Fruit fly (Drosophila melanogaster) whole organism: ENCODE measurements around the gene oc.
A peak's percentile ranks its signal among the peaks of the same experiment; 100 is the strongest.

Experiments
- CG8478 ChIP-seq: fragments of >200 bp; optimal IDR thresholded peaks from 2 replicates; lab custom pipeline; 2018; ENCODE audit warnings: inconsistent platforms
- Dll ChIP-seq: fragments of >200 bp; optimal IDR thresholded peaks from 2 replicates; lab custom pipeline; 2017
- EcR ChIP-seq, 2 experiments: fragments of >200 bp; optimal IDR thresholded peaks; 2 replicates each; lab custom pipeline; 2017; ENCODE audit warnings: missing biosample characterization in 2 of 2, missing genetic modification characterization in 2 of 2, missing genetic modification reagents in 2 of 2
- pan ChIP-seq: fragments of >200 bp; optimal IDR thresholded peaks from 2 replicates; lab custom pipeline; 2017
- psq ChIP-seq: fragments of >200 bp; optimal IDR thresholded peaks from 2 replicates; lab custom pipeline; 2017
- usp ChIP-seq: fragments of >200 bp; optimal IDR thresholded peaks from 2 replicates; lab custom pipeline; 2017; ENCODE audit warnings: missing biosample characterization, missing genetic modification characterization, mixed read lengths

Gene oc

dm6 chrX:8676631-8677224 is 26.2 kb upstream of the oc start, which contains the start of gene Rubicon:
Rubicon (plus strand) TSS chrX:8677063.
- no peak for TF ChIP-seq CG8478 (lab: Kevin White, UChicago)

- TF ChIP-seq psq (lab: Kevin White, UChicago) = no peak
- TF ChIP-seq usp (GFP tag; lab: Kevin White, UChicago) = no peak
- TF ChIP-seq pan (lab: Kevin White, UChicago) = no peak
- TF ChIP-seq CG8478 (lab: Kevin White, UChicago) = no peak
- no peak for TF ChIP-seq Dll (lab: Kevin White, UChicago)
- no peak for TF ChIP-seq EcR (GFP tag; optimal IDR thresholded peaks at IDR 0.05; lab: Kevin White, UChicago)
Observed at dm6 chrX:8671348-8672298, 21.1 kb upstream of the oc start.

- TF ChIP-seq CG8478 (lab: Kevin White, UChicago) = no peak
- no peak for TF ChIP-seq usp (GFP tag; lab: Kevin White, UChicago)
- no peak for TF ChIP-seq pan (lab: Kevin White, UChicago)
- no peak for TF ChIP-seq Dll (lab: Kevin White, UChicago)
- TF ChIP-seq EcR (GFP tag; optimal IDR thresholded peaks at IDR 0.05; lab: Kevin White, UChicago) = no peak
- no peak for TF ChIP-seq psq (lab: Kevin White, UChicago)
Observed at dm6 chrX:8669434-8669833, 19.0 kb upstream of the oc start.

dm6 chrX:8667709-8668108 is 17.2 kb upstream of the oc start:
- TF ChIP-seq usp (GFP tag; lab: Kevin White, UChicago) (no peak), CG8478 (lab: Kevin White, UChicago) (no peak), pan (lab: Kevin White, UChicago) (peak; percentile 11), psq (lab: Kevin White, UChicago) (no peak), EcR (GFP tag; optimal IDR thresholded peaks at IDR 0.05; lab: Kevin White, UChicago) (no peak), Dll (lab: Kevin White, UChicago) (no peak)

dm6 chrX:8667070-8667469 is 16.6 kb upstream of the oc start:
- TF ChIP-seq CG8478 (lab: Kevin White, UChicago) = no peak
- no peak for TF ChIP-seq pan (lab: Kevin White, UChicago)
- no peak for TF ChIP-seq Dll (lab: Kevin White, UChicago)
- TF ChIP-seq EcR (GFP tag; optimal IDR thresholded peaks at IDR 0.05; lab: Kevin White, UChicago) = no peak
- TF ChIP-seq psq (lab: Kevin White, UChicago) = no peak
- no peak for TF ChIP-seq usp (GFP tag; lab: Kevin White, UChicago)

- no peak for TF ChIP-seq CG8478 (lab: Kevin White, UChicago)
- TF ChIP-seq Dll (lab: Kevin White, UChicago) = no peak
- no peak for TF ChIP-seq usp (GFP tag; lab: Kevin White, UChicago)
- TF ChIP-seq psq (lab: Kevin White, UChicago) = no peak
- TF ChIP-seq EcR (GFP tag; optimal IDR thresholded peaks at IDR 0.05; lab: Kevin White, UChicago) = no peak
- no peak for TF ChIP-seq pan (lab: Kevin White, UChicago)
Observed at dm6 chrX:8665576-8666297, 15.3 kb upstream of the oc start.

dm6 chrX:8663795-8664194 is 13.3 kb upstream of the oc start:
- no peak for TF ChIP-seq pan (lab: Kevin White, UChicago)
- TF ChIP-seq psq (lab: Kevin White, UChicago) = no peak
- TF ChIP-seq Dll (lab: Kevin White, UChicago) = no peak
- TF ChIP-seq usp (GFP tag; lab: Kevin White, UChicago) = no peak
- TF ChIP-seq EcR (GFP tag; optimal IDR thresholded peaks at IDR 0.05; lab: Kevin White, UChicago) = no peak
- no peak for TF ChIP-seq CG8478 (lab: Kevin White, UChicago)

dm6 chrX:8662247-8662646 is 11.8 kb upstream of the oc start:
- no peak for TF ChIP-seq EcR (GFP tag; optimal IDR thresholded peaks at IDR 0.05; lab: Kevin White, UChicago)
- no peak for TF ChIP-seq pan (lab: Kevin White, UChicago)
- no peak for TF ChIP-seq CG8478 (lab: Kevin White, UChicago)
- no peak for TF ChIP-seq psq (lab: Kevin White, UChicago)
- no peak for TF ChIP-seq Dll (lab: Kevin White, UChicago)
- TF ChIP-seq usp (GFP tag; lab: Kevin White, UChicago) = no peak

- TF ChIP-seq usp (GFP tag; lab: Kevin White, UChicago) (no peak), pan (lab: Kevin White, UChicago) (no peak), Dll (lab: Kevin White, UChicago) (peak; percentile 57), psq (lab: Kevin White, UChicago) (no peak), EcR (GFP tag; optimal IDR thresholded peaks at IDR 0.05; lab: Kevin White, UChicago) (no peak), CG8478 (lab: Kevin White, UChicago) (no peak)
Observed at dm6 chrX:8661162-8661807, 10.8 kb upstream of the oc start.

- no peak for TF ChIP-seq pan (lab: Kevin White, UChicago)
- no peak for TF ChIP-seq psq (lab: Kevin White, UChicago)
- no peak for TF ChIP-seq CG8478 (lab: Kevin White, UChicago)
- no peak for TF ChIP-seq Dll (lab: Kevin White, UChicago)
- no peak for TF ChIP-seq EcR (GFP tag; optimal IDR thresholded peaks at IDR 0.05; lab: Kevin White, UChicago)
- TF ChIP-seq usp (GFP tag; lab: Kevin White, UChicago) = no peak
Observed at dm6 chrX:8660354-8660753, 9.9 kb upstream of the oc start.
